Fruit fly (Drosophila melanogaster) Kc167 (cell line): ENCODE data around the gene trv.

Experiments used
- Myc ChIP-seq: fragments of >200 bp; optimal IDR thresholded peaks from 2 replicates; lab custom pipeline; 2017; ENCODE audit warnings: missing external identifiers
- Sin3A ChIP-seq: fragments of >200 bp; optimal IDR thresholded peaks from 2 replicates; lab custom pipeline; 2018; ENCODE audit warnings: missing external identifiers
- h ChIP-seq: fragments of >200 bp; optimal IDR thresholded peaks from 3 replicates; lab custom pipeline; 2018; ENCODE audit warnings: missing external identifiers
- ttk ChIP-seq: sonication (Bioruptor generic); optimal IDR thresholded peaks from 2 replicates; lab custom pipeline; 2017; ENCODE audit warnings: missing external identifiers

DNA sequence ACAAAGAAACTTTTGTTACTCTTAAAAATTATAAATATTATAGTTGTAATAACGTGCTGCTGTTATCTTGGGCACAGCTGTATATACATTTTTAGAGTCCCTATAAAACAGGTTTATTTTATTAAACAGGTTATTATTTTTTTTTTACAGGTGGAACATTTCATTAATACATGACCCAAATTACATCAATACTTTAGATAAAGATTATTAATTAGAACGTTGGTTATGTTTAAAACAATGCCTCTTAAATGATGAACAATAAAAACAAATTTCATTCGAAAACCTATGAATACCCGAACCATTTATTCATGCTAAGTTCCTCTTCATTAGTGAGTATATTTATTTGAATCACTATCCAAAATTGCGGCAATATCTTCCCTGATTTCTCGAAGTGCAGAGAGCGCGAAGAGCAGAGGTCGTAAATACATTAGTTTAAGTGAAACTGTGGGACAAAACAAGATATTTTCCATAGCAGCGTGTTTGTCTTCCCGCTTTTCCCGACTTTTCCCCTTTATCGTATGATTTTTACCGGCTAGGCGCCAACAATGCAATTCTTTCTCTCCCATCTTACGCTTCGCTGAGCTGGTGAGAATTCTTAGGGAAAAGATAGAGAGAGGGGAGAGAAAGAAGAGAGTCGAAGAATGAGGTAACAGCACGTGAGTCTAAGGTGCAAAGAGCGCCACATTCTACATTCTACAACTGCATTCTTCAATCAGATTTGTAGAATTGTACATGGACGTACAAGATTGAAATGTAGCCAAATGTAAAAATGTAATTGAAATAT lies 37.6 kb upstream of the trv start:
- TF ChIP-seq h (no peak), ttk (lab: Kevin White, UChicago) (no peak), Sin3A (lab: Kevin White, UChicago) (no peak), Myc (lab: Kevin White, UChicago) (no peak)
